Worm (Caenorhabditis elegans) whole organism, dauer: ENCODE results near the gene str-130.

Experiments
- unc-62 ChIP-seq: sonication (generic microtip); optimal IDR thresholded peaks from 2 replicates; lab custom pipeline; 2017; ENCODE audit warnings: missing biosample characterization, missing genetic modification reagents, missing genetic modification characterization

The str-130 gene

DNA sequence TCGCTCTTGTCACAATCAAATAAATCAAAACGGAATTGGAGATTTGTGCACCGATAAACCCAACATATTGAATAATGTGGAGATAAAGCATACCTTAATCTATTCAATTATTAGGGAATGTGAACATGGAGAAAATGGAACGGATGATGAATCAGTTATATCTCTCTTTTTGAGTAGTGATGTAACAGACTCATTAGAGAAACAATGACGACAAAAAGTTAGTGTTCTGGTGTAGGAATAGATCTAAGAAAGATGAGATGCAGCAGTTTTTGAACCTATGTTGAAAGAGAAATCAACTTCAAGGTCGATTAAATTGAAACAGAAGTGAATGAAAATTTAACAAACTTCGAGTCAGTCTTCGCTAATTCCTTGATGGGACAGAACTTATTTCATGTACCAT, 4.9 kb upstream of the str-130 start, which contains the start of gene str-146:
Gene str-146, minus strand, starts transcription at position 101 of the 400 bp plus-strand sequence.
- TF ChIP-seq unc-62 (GFP tag; lab: Kevin White, UChicago): no peak

ce11 chrV:8092385-8092784, 1.9 kb upstream of the str-130 start, which contains the start of gene str-129:
TSS of gene str-129 (minus strand) at chrV:8092485.
- no peak for TF ChIP-seq unc-62 (GFP tag; lab: Kevin White, UChicago)

DNA sequence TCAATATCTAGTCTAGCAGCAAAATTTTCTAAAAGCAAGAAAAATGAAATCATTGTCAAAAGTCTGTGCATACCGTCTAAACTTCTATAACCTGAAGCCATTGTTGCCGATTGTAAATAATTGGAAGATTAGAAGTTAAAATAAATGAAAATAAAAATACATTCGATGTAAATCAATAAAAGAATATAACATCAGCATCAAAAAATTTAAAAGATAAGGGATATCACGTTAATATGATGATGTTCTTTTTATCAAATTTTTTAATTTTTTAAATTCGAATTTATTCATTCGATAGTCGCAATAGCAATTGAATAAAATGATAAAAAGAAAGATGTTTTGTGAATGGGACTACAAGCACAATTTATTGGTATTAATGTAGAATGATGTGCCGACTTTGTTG, 5.4 kb downstream of the str-130 start, which contains the start of gene C09H5.7:
Gene C09H5.7, minus strand, starts transcription at position 101 of the 400 bp plus-strand sequence.
- no peak for TF ChIP-seq unc-62 (GFP tag; lab: Kevin White, UChicago)

DNA sequence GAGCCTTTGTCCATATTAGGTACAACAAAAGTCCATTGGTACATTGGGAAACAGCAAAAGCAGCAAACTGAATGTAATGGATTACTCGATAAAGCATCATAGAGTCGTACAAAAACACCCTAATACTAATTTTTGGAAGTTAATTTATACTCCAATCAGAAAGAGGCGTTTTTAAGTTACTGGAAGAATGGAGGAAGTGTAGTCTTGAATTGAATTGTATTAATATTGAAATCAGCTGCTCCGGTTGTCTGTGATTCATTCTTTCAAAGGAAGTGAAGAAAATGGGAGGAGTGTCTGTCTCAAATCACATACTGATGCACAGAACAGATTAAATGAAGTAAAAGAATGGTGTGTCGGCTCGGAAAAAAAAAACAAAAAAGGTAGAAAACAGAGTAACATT, 8.9 kb downstream of the str-130 start, which contains the start of gene str-131:
Gene str-131, minus strand, starts transcription at position 101 of the 400 bp plus-strand sequence.
- TF ChIP-seq unc-62 (GFP tag; lab: Kevin White, UChicago): no peak

ce11 chrV:8079813-8080212, 10.7 kb downstream of the str-130 start:
- TF ChIP-seq unc-62 (GFP tag; lab: Kevin White, UChicago): no peak

ce11 chrV:8075712-8076111, 14.8 kb downstream of the str-130 start, which contains the start of gene catp-3:
TSS of gene catp-3 (plus strand) at chrV:8076012.
- TF ChIP-seq unc-62 (GFP tag; lab: Kevin White, UChicago): no peak

DNA sequence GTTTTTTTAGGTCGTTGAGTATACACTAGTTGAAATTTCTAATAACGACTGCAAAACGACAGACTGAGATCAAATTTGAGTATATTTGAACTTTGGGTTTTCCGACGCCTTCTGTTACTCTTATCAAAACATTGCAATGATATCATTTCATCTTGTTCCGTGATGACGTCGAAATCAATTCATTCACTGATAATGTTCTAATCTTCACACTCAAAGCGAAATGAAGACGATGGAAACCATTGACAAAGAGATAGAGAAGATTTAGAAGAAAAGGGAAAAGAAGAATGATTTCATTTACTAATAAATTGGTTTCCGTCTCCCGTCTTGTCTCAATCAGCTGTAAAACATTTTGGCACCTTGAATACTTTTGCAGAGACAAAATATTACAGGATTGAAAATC, 17.3 kb downstream of the str-130 start:
- no peak for TF ChIP-seq unc-62 (GFP tag; lab: Kevin White, UChicago)

ce11 chrV:8072047-8072446, 18.4 kb downstream of the str-130 start, which contains the start of gene str-144:
TSS of gene str-144 (minus strand) at chrV:8072147.
- TF ChIP-seq unc-62 (GFP tag; lab: Kevin White, UChicago): no peak

DNA sequence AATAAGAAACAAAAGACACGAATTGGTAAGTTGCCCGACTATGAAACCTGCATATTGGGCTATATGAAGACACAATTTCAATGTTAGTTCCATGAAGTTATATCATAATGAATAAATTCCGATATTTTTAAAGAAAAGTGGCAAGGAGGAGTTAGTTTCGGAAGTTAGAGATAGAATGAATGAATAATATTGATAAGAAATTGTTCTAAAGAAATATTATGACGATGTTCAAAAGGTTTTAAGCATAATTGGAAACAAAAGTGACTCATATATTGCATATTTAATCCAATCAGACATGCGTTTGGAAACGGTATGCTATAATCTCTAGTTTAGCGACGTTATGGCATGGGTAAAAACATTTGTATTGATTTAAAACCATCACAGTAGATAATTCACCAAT, 20.9 kb downstream of the str-130 start, which contains the start of gene str-143:
Gene str-143, minus strand, starts transcription at position 101 of the 400 bp plus-strand sequence.
- TF ChIP-seq unc-62 (GFP tag; lab: Kevin White, UChicago): no peak

ce11 chrV:8067800-8068199, 22.7 kb downstream of the str-130 start, which contains the start of gene str-140:
TSS of gene str-140 (minus strand) at chrV:8067900.
- TF ChIP-seq unc-62 (GFP tag; lab: Kevin White, UChicago): no peak

ce11 chrV:8062074-8062473, 28.4 kb downstream of the str-130 start, which contains the start of gene str-139:
TSS of gene str-139 (minus strand) at chrV:8062174.
- no peak for TF ChIP-seq unc-62 (GFP tag; lab: Kevin White, UChicago)

- TF ChIP-seq unc-62 (GFP tag; lab: Kevin White, UChicago): no peak
Measured at ce11 chrV:8058359-8058758, 32.1 kb downstream of the str-130 start, which contains the start of gene str-138. TSS of gene str-138 (plus strand) at chrV:8058659.

ce11 chrV:8055170-8055569, 35.3 kb downstream of the str-130 start:
- TF ChIP-seq unc-62 (GFP tag; lab: Kevin White, UChicago): no peak

DNA sequence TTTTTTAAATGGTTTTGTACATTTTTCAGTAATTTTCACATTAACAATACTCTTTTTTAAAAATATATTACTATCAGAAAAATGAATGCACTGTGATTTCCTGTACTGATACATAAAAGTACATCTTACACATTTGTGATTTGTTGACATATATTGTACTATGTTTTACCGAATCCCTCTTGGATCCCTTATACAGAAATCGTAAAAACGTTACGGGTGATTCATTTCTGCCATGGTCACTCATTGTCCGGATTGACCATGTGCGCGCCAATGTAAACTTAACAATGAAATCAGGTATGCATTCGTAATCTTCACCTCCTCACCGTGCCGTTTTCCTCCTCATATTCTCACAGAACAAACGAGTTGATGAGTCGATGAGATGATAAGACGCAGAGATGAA, 36.4 kb downstream of the str-130 start, which contains the start of gene ZC513.2:
Gene ZC513.2, plus strand, starts transcription at position 301 of the 400 bp plus-strand sequence.
- TF ChIP-seq unc-62 (GFP tag; lab: Kevin White, UChicago): no peak

DNA sequence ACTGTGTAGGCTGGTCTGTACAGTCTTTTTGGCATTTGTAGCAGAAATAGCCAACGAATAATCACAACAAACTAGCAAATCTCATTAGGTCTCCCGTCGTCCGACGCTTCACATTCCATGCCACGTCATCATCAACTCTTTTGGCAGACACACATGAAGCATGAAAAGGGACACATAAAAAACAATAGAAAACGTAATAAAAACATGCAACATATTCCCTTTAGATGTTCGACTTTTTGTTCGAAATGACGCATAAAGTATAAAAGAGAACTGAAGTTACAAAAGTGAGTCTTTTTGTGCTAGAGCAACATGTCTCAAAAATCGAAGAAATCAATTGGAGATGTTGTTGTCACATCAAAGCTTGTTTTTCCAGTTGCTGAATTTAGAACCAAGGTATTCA, 38.6 kb downstream of the str-130 start, which contains the start of gene sth-1:
Gene sth-1, plus strand, starts transcription at position 301 of the 400 bp plus-strand sequence.
- no peak for TF ChIP-seq unc-62 (GFP tag; lab: Kevin White, UChicago)

ce11 chrV:8050811-8051210, 39.7 kb downstream of the str-130 start, which contains the start of gene col-43:
TSS of gene col-43 (minus strand) at chrV:8050911.
- TF ChIP-seq unc-62 (GFP tag; lab: Kevin White, UChicago): no peak
